Worm (Caenorhabditis elegans) whole organism, young adult: Measurements from ENCODE around the gene mig-5.
A peak's percentile ranks its signal among the peaks of the same experiment; 100 is the strongest.

Experiments used
- B0035.1 ChIP-seq: sonication (generic microtip); optimal IDR thresholded peaks from 2 replicates; lab custom pipeline; 2016; ENCODE audit warnings: missing genetic modification characterization, mild to moderate bottlenecking, missing compliant biosample characterization, missing genotype, missing genetic modification reagents
- C06A6.2 ChIP-seq: fragments of 200-800 bp; sonication (Bioruptor generic); conservative IDR thresholded peaks from 2 replicates; pipeline ENCODE4 v1.3.6; 2022; ENCODE audit warnings: missing genetic modification characterization, missing compliant biosample characterization
- C17E4.6 ChIP-seq: fragments of 200-800 bp; sonication (Bioruptor generic); IDR thresholded peaks from 2 replicates; pipeline ENCODE4 v1.3.6; 2022; ENCODE audit warnings: missing genetic modification reagents, missing genetic modification characterization, missing compliant biosample characterization
- D2030.7 ChIP-seq: fragments of 200-800 bp; sonication (Bioruptor generic); IDR thresholded peaks from 2 replicates; pipeline ENCODE4 v1.3.6; 2022; ENCODE audit warnings: missing genetic modification reagents, missing genetic modification characterization, missing compliant biosample characterization
- F49E8.2 ChIP-seq: sonication (generic microtip); optimal IDR thresholded peaks from 3 replicates; lab custom pipeline; 2017; ENCODE audit warnings: missing genetic modification characterization, mild to moderate bottlenecking, missing compliant biosample characterization, antibody characterized with exemption, moderate library complexity; ENCODE audit not compliant: insufficient read depth
- F52B5.7 ChIP-seq: sonication (generic microtip); optimal IDR thresholded peaks from 2 replicates; lab custom pipeline; 2016; ENCODE audit warnings: mild to moderate bottlenecking, missing genetic modification characterization, missing compliant biosample characterization
- F57C9.4 ChIP-seq: sonication (generic microtip); optimal IDR thresholded peaks from 2 replicates; lab custom pipeline; 2017; ENCODE audit warnings: mild to moderate bottlenecking, missing genetic modification characterization, missing compliant biosample characterization
- K12H6.12 ChIP-seq: fragments of 200-800 bp; sonication (Bioruptor generic); optimal IDR thresholded peaks from 2 replicates; lab custom pipeline; 2018; ENCODE audit warnings: mild to moderate bottlenecking, missing genetic modification characterization, missing compliant biosample characterization
- T07F8.4 ChIP-seq: sonication (generic microtip); optimal IDR thresholded peaks from 2 replicates; lab custom pipeline; 2016; ENCODE audit warnings: mild to moderate bottlenecking, missing genetic modification characterization, moderate library complexity, missing compliant biosample characterization
- Y67H2A.10 ChIP-seq: fragments of 200-800 bp; sonication (Bioruptor generic); conservative IDR thresholded peaks from 2 replicates; pipeline ENCODE4 v1.3.6; 2022; ENCODE audit warnings: missing genetic modification reagents, missing genetic modification characterization, missing compliant biosample characterization
- Y95B8A.8 ChIP-seq: fragments of 200-800 bp; sonication (Bioruptor generic); IDR thresholded peaks from 2 replicates; pipeline ENCODE4 v1.3.6; 2022; ENCODE audit warnings: missing genetic modification reagents, missing genetic modification characterization, missing compliant biosample characterization
- akir-1 ChIP-seq: fragments of 200-800 bp; sonication (Bioruptor generic); optimal IDR thresholded peaks from 2 replicates; lab custom pipeline; 2018; ENCODE audit warnings: mild to moderate bottlenecking, missing genetic modification characterization, moderate library complexity, missing compliant biosample characterization
- ama-1 ChIP-seq, 3 experiments: fragments of 150-350 bp in 1 of 3; sonication (generic microtip) in 2 of 3; optimal IDR thresholded peaks; 2 replicates each; lab custom pipeline; 2014 to 2018; ENCODE audit warnings: missing biosample characterization in 2 of 3, missing genetic modification characterization in 2 of 3, missing genetic modification reagents in 2 of 3
- aptf-3 ChIP-seq: fragments of 200-800 bp; sonication (Bioruptor generic); IDR thresholded peaks from 2 replicates; pipeline ENCODE4 v1.3.6; 2022; ENCODE audit warnings: missing genetic modification characterization, missing compliant biosample characterization
- atf-7 ChIP-seq: sonication (generic microtip); optimal IDR thresholded peaks from 2 replicates; lab custom pipeline; 2017; ENCODE audit warnings: mild to moderate bottlenecking, missing genetic modification characterization, missing compliant biosample characterization
- attf-5 ChIP-seq: fragments of 200-800 bp; sonication (Bioruptor generic); optimal IDR thresholded peaks from 2 replicates; lab custom pipeline; 2018; ENCODE audit warnings: mild to moderate bottlenecking, missing genetic modification characterization, missing compliant biosample characterization
- ceh-40 ChIP-seq: fragments of 200-800 bp; sonication (Bioruptor generic); IDR thresholded peaks from 2 replicates; pipeline ENCODE4 v1.3.6; 2022; ENCODE audit warnings: missing genetic modification characterization, missing compliant biosample characterization
- ceh-79 ChIP-seq: sonication (generic microtip); optimal IDR thresholded peaks from 2 replicates; lab custom pipeline; 2017; ENCODE audit warnings: mild to moderate bottlenecking, missing genetic modification characterization, missing compliant biosample characterization
- dpff-1 ChIP-seq: sonication (generic microtip); optimal IDR thresholded peaks from 2 replicates; lab custom pipeline; 2017; ENCODE audit warnings: mild to moderate bottlenecking, missing genetic modification characterization, missing compliant biosample characterization
- dpl-1 ChIP-seq: fragments of 150-350 bp; optimal IDR thresholded peaks from 2 replicates; lab custom pipeline; 2014; ENCODE audit warnings: missing biosample characterization, missing genetic modification reagents, missing genetic modification characterization
- ekl-4 ChIP-seq: fragments of 200-800 bp; sonication (Bioruptor generic); IDR thresholded peaks from 2 replicates; pipeline ENCODE4 v1.3.6; 2022; ENCODE audit warnings: missing genetic modification reagents, missing genetic modification characterization, missing compliant biosample characterization
- fkh-3 ChIP-seq: sonication (generic microtip); optimal IDR thresholded peaks from 2 replicates; lab custom pipeline; 2016; ENCODE audit warnings: mild to moderate bottlenecking, missing genetic modification characterization, missing compliant biosample characterization
- hmg-1.2 ChIP-seq: fragments of 200-800 bp; sonication (Bioruptor generic); IDR thresholded peaks from 2 replicates; pipeline ENCODE4 v1.3.6; 2022; ENCODE audit warnings: missing genetic modification reagents, missing genetic modification characterization, missing compliant biosample characterization
- let-526 ChIP-seq: fragments of 200-800 bp; sonication (Bioruptor generic); IDR thresholded peaks from 2 replicates; pipeline ENCODE4 v1.3.6; 2022; ENCODE audit warnings: missing genetic modification reagents, missing genetic modification characterization, missing compliant biosample characterization
- lin-54 ChIP-seq: fragments of 200-800 bp; sonication (Bioruptor generic); optimal IDR thresholded peaks from 2 replicates; lab custom pipeline; 2018; ENCODE audit warnings: mild to moderate bottlenecking, missing genetic modification characterization, missing compliant biosample characterization
- lsl-1 ChIP-seq: fragments of 200-800 bp; sonication (Bioruptor generic); optimal IDR thresholded peaks from 2 replicates; lab custom pipeline; 2018; ENCODE audit warnings: mild to moderate bottlenecking, missing genetic modification characterization, moderate library complexity, missing compliant biosample characterization
- madf-3 ChIP-seq: fragments of 200-800 bp; sonication (Bioruptor generic); IDR thresholded peaks from 2 replicates; pipeline ENCODE4 v1.3.6; 2022; ENCODE audit warnings: missing genetic modification reagents, missing genetic modification characterization, missing compliant biosample characterization
- nfya-1 ChIP-seq: sonication (generic microtip); optimal IDR thresholded peaks from 2 replicates; lab custom pipeline; 2017; ENCODE audit warnings: antibody characterized with exemption, missing compliant biosample characterization, missing genetic modification characterization, borderline replicate concordance; ENCODE audit not compliant: insufficient read depth
- nfya-2 ChIP-seq: fragments of 200-800 bp; sonication (Bioruptor generic); IDR thresholded peaks from 2 replicates; pipeline ENCODE4 v1.3.6; 2022; ENCODE audit warnings: missing genetic modification reagents, missing genetic modification characterization, missing compliant biosample characterization
- nfyb-1 ChIP-seq: fragments of 200-800 bp; sonication (Bioruptor generic); IDR thresholded peaks from 2 replicates; pipeline ENCODE4 v1.3.6; 2022; ENCODE audit warnings: missing genetic modification reagents, missing genetic modification characterization, missing compliant biosample characterization
- nhr-80 ChIP-seq: sonication (generic microtip); optimal IDR thresholded peaks from 2 replicates; lab custom pipeline; 2016; ENCODE audit warnings: missing genetic modification characterization, missing compliant biosample characterization
- nhr-90 ChIP-seq: sonication (generic microtip); optimal IDR thresholded peaks from 2 replicates; lab custom pipeline; 2016; ENCODE audit warnings: missing genotype, mild to moderate bottlenecking, missing genetic modification characterization, missing compliant biosample characterization
- pha-4 ChIP-seq: fragments of 150-350 bp; sonication (generic microtip); optimal IDR thresholded peaks from 2 replicates; lab custom pipeline; 2014; ENCODE audit warnings: missing biosample characterization, missing genetic modification reagents, missing genetic modification characterization
- rpc-1 ChIP-seq, 2 experiments: fragments of 150-350 bp in 1 of 2; sonication (generic microtip) in 1 of 2; optimal IDR thresholded peaks; 2 replicates each; lab custom pipeline; 2014 to 2018; ENCODE audit warnings: missing biosample characterization in 1 of 2, missing genetic modification characterization in 1 of 2, missing genetic modification reagents in 1 of 2, missing genotype in 1 of 2
- snpc-1.3 ChIP-seq: sonication (generic microtip); optimal IDR thresholded peaks from 2 replicates; lab custom pipeline; 2017; ENCODE audit warnings: missing genetic modification characterization, mild to moderate bottlenecking, missing compliant biosample characterization, antibody characterized with exemption, moderate library complexity, missing genotype, missing genetic modification reagents; ENCODE audit not compliant: insufficient read depth
- snpc-3.4 ChIP-seq: sonication (generic microtip); optimal IDR thresholded peaks from 2 replicates; lab custom pipeline; 2017; ENCODE audit warnings: missing genetic modification characterization, mild to moderate bottlenecking, missing compliant biosample characterization, antibody characterized with exemption, moderate library complexity, missing genotype, missing genetic modification reagents
- snpc-4 ChIP-seq, 5 experiments: fragments of 150-350 bp in 1 of 5; sonication (generic microtip) in 4 of 5; optimal IDR thresholded peaks; 2 replicates each; lab custom pipeline; 2014 to 2018; ENCODE audit warnings: missing genetic modification characterization in 5 of 5, missing biosample characterization in 3 of 5, antibody characterized with exemption in 2 of 5, mild to moderate bottlenecking in 2 of 5, missing compliant biosample characterization in 2 of 5, missing genotype in 2 of 5, moderate library complexity in 2 of 5, missing genetic modification reagents in 1 of 5
- tlf-1 ChIP-seq: fragments of 200-800 bp; sonication (Bioruptor generic); optimal IDR thresholded peaks from 2 replicates; lab custom pipeline; 2018; ENCODE audit warnings: mild to moderate bottlenecking, missing genetic modification characterization, missing compliant biosample characterization
- unc-130 ChIP-seq: sonication (generic microtip); optimal IDR thresholded peaks from 2 replicates; lab custom pipeline; 2016; ENCODE audit warnings: missing genetic modification reagents, missing genetic modification characterization, missing compliant biosample characterization
- unc-62 ChIP-seq: fragments of 150-350 bp; optimal IDR thresholded peaks from 2 replicates; lab custom pipeline; 2014; ENCODE audit warnings: missing biosample characterization, missing genetic modification reagents, missing genetic modification characterization
- xnd-1 ChIP-seq: sonication (generic microtip); optimal IDR thresholded peaks from 2 replicates; lab custom pipeline; 2016; ENCODE audit warnings: missing genotype, missing genetic modification reagents, missing genetic modification characterization, missing compliant biosample characterization
- ztf-18 ChIP-seq: sonication (generic microtip); optimal IDR thresholded peaks from 2 replicates; lab custom pipeline; 2016; ENCODE audit warnings: missing genotype, mild to moderate bottlenecking, missing genetic modification characterization, missing compliant biosample characterization
- ztf-25 ChIP-seq: fragments of 200-800 bp; sonication (Bioruptor generic); IDR thresholded peaks from 2 replicates; pipeline ENCODE4 v1.3.6; 2022; ENCODE audit warnings: missing genetic modification reagents, missing genetic modification characterization, missing compliant biosample characterization
- ztf-28 ChIP-seq: fragments of 200-800 bp; sonication (Bioruptor generic); IDR thresholded peaks from 2 replicates; pipeline ENCODE4 v1.3.6; 2022; ENCODE audit warnings: missing genetic modification reagents, missing genetic modification characterization, missing compliant biosample characterization
- ztf-3 ChIP-seq: fragments of 200-800 bp; sonication (Bioruptor generic); optimal IDR thresholded peaks from 2 replicates; lab custom pipeline; 2018; ENCODE audit warnings: mild to moderate bottlenecking, missing genetic modification characterization, missing compliant biosample characterization
- ztf-6 ChIP-seq: fragments of 200-800 bp; sonication (Bioruptor generic); IDR thresholded peaks from 2 replicates; pipeline ENCODE4 v1.3.6; 2022; ENCODE audit warnings: missing genetic modification reagents, missing genetic modification characterization, missing compliant biosample characterization

The mig-5 gene

DNA sequence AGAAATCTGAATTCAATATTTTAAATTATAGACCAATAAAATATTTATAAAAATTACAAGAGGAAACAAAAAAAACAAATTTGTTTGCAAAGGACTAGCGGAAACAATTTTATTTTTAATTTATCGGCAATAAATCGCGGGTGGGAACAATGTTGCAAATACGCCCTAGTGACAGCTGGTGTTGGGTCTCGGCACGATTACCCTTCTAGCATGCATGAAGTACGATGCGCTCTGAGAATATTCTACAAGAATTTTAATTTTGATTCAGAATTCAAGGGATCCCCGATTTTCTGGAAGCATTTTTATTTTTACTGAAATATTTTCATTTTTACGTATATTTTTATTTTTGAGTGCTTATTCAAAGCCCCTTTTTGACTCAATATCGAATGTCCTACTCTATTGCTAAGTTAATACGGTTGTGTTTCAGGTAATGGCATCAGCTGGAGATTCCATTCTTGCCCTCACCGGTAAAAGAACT, at the start of gene mig-5, which contains the start of gene cct-1 (continued):
- TF ChIP-seq ztf-25 (GFP tag; lab: Robert Waterston, UW) (no peak), snpc-3.4 (tag; lab: Kevin White, UChicago) (peak; percentile 26), F52B5.7 (no peak), rpc-1 (optimal IDR thresholded peaks at IDR 0.05; lab: Kevin White, UChicago) (peak; percentile 41), rpc-1 (tag; optimal IDR thresholded peaks at IDR 0.05; lab: Kevin White, UChicago) (no peak), lin-54 (GFP tag; lab: Kevin White, UChicago) (peak; percentile 90), lsl-1 (GFP tag; lab: Kevin White, UChicago) (peak; percentile 79), dpl-1 (GFP tag; lab: Kevin White, UChicago) (peak; percentile 53), ztf-18 (peak; percentile 77), snpc-1.3 (tag; lab: Kevin White, UChicago) (peak; percentile 62), tlf-1 (GFP tag; lab: Kevin White, UChicago) (peak; percentile 84), ceh-40 (no peak), ztf-3 (GFP tag; lab: Kevin White, UChicago) (peak; percentile 27), unc-130 (peak; percentile 67), nfya-2 (GFP tag; lab: Robert Waterston, UW) (no peak), hmg-1.2 (GFP tag; lab: Robert Waterston, UW) (peak; percentile 75), aptf-3 (GFP tag; lab: Robert Waterston, UW) (no peak), ama-1 (optimal IDR thresholded peaks at IDR 0.05; lab: Kevin White, UChicago) (no peak), ama-1 (GFP tag; optimal IDR thresholded peaks at IDR 0.05; lab: Kevin White, UChicago) (no peak), B0035.1 (peak; percentile 46), unc-62 (no peak), C06A6.2 (GFP tag; lab: Robert Waterston, UW) (peak; percentile 86), madf-3 (peak; percentile 83; the same call in 1 of the 2 replicates), fkh-3 (tag; lab: Kevin White, UChicago) (no peak), attf-5 (GFP tag; lab: Kevin White, UChicago) (peak; percentile 96), pha-4 (peak; percentile 86), F49E8.2 (tag; lab: Kevin White, UChicago) (peak; percentile 70), ztf-6 (GFP tag; lab: Robert Waterston, UW) (no peak), nhr-90 (tag; lab: Kevin White, UChicago) (no peak), Y95B8A.8 (GFP tag; lab: Robert Waterston, UW) (peak; percentile 74; the same call in 1 of the 2 replicates), C17E4.6 (GFP tag; lab: Robert Waterston, UW) (peak; percentile 81), atf-7 (tag; lab: Kevin White, UChicago) (peak; percentile 73), K12H6.12 (tag; lab: Kevin White, UChicago) (peak; percentile 77), let-526 (GFP tag; lab: Robert Waterston, UW) (peak; percentile 64; the same call in 1 of the 2 replicates), ceh-79 (tag; lab: Kevin White, UChicago) (no peak), xnd-1 (tag; lab: Kevin White, UChicago) (peak; percentile 16), Y67H2A.10 (GFP tag; lab: Robert Waterston, UW) (peak; percentile 54; the same call in 1 of the 2 replicates), snpc-4 (GFP tag; optimal IDR thresholded peaks at IDR 0.05; lab: Kevin White, UChicago) (peak; percentile 57), snpc-4 (tag; optimal IDR thresholded peaks at IDR 0.05; lab: Kevin White, UChicago) (peak; percentile 75 to 83 (median 76)), nfyb-1 (GFP tag; lab: Robert Waterston, UW) (peak; percentile 96), D2030.7 (GFP tag; lab: Robert Waterston, UW) (peak; percentile 64; the same call in 1 of the 2 replicates), akir-1 (no peak), ztf-28 (GFP tag; lab: Robert Waterston, UW) (0 out of 2 replicates have a peak, but pooled peaks have one; percentile 18), T07F8.4 (tag; lab: Kevin White, UChicago) (peak; percentile 9), dpff-1 (tag; lab: Kevin White, UChicago) (no peak), nfya-1 (no peak), F57C9.4 (no peak), ekl-4 (peak; percentile 91), nhr-80 (tag; lab: Kevin White, UChicago) (peak; percentile 62)
